Worm (Caenorhabditis elegans): ENCODE results near the gene nxf-2.

ce11 chrV:14405647-14406046, 12.0 kb downstream of the nxf-2 start:
- TF ChIP-seq ztf-11 (tag; optimal IDR thresholded peaks at IDR 0.05) (no peak), unc-39 (tag; optimal IDR thresholded peaks at IDR 0.05) (no peak), ces-1 (GFP tag; optimal IDR thresholded peaks at IDR 0.05) (no peak), nhr-237 (tag; optimal IDR thresholded peaks at IDR 0.05) (no peak), ceh-43 (GFP tag; optimal IDR thresholded peaks at IDR 0.05) (no peak), pha-4 (tag; optimal IDR thresholded peaks at IDR 0.05) (no peak), zip-8 (tag; optimal IDR thresholded peaks at IDR 0.05) (no peak), lsy-2 (tag; optimal IDR thresholded peaks at IDR 0.05) (no peak), flh-1 (GFP tag; optimal IDR thresholded peaks at IDR 0.05) (no peak), sem-2 (GFP tag; optimal IDR thresholded peaks at IDR 0.05) (no peak), elt-3 (tag; optimal IDR thresholded peaks at IDR 0.05) (no peak), unc-120 (tag; optimal IDR thresholded peaks at IDR 0.05; ENCODE audit: poor library complexity, severe bottlenecking) (no peak), ceh-83 (GFP tag; optimal IDR thresholded peaks at IDR 0.05) (no peak)

Data from whole organism, mixed stage, embryonic.